Fruit fly (Drosophila melanogaster): ENCODE measurements around the gene CG31446.

DNA sequence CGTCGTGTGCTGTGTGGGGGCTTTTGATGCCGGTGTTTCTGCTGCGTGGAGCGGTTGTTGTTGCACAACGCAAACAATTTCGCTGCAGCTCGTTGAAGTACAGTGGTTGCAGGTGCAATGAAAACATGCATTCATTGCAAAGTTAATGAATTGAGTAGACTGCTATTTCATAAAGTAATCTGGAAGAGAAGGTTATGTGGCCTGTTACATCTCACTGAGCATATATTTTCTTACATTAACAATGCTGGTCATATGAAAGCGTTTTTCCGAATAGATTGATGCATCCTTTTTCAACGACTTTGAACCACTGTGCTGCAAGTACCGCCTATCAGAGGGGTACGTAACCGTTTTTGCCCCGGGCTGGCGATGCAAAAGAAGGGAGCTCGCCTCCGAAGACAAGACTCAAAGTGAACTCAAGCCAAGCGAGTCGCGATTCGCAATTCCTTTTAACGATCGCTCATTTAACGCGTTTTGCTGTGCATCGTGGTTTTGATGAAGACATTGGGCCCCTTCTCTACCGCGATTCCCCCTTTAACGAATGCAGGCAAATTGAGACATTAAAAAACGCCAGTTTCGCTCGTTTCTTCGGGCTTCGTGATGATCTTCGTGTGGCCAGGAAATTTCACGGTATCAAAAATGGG lies 41.0 kb upstream of the CG31446 start:
- TF ChIP-seq cyc (GFP tag; optimal IDR thresholded peaks at IDR 0.05) (peak; percentile 98), CG3919 (GFP tag; optimal IDR thresholded peaks at IDR 0.05) (peak; percentile 99), Smox (GFP tag; optimal IDR thresholded peaks at IDR 0.05) (peak; percentile 93), vri (GFP tag; optimal IDR thresholded peaks at IDR 0.05) (peak; percentile 93), Sox15 (GFP tag; optimal IDR thresholded peaks at IDR 0.05) (peak; percentile 95), CG31627 (GFP tag; optimal IDR thresholded peaks at IDR 0.05) (peak; percentile 95), CG15336 (GFP tag; IDR thresholded peaks at IDR 0.05) (peak; percentile 96), CG6854 (GFP tag; optimal IDR thresholded peaks at IDR 0.05) (peak; percentile 95)

All from whole organism, prepupa.